Worm (Caenorhabditis elegans): Measurements from ENCODE around the gene frpr-1.

DNA sequence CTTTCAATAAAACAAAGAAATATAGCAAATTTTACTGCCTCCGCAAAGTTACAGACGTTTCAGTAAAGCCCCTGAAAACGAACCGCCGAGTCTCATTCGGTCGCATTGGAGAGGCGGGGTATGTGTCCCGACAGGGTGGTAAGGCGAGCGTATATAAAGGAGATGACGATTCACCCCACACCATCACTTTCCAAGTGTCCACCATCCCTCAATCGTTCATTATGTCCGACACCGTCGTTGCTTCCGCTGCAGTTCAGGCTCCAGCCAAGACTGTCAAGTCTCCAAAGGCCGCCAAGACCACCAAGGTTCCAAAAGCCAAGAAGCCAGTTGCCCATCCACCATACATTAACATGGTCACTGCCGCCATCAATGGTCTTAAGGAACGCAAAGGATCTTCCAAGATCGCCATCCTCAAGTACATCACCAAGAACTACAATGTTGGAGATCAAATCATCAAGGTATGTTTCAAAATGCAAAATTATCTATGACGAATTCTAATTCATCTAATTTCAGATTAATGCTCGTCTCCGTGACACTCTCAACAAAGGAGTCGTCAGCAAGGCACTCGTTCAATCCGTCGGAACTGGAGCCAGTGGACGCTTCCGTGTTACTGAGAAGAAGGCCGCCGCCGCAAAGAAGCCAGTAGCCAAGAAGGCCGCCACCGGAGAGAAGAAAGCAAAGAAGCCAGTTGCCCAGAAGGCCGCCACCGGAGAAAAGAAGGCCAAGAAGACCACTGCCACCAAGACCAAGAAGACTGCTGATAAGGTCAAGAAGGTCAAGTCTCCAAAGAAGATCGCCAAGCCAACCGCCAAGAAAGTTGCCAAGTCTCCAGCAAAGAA lies 29.8 kb upstream of the frpr-1 start, which contains the start of gene hil-3:
- TF ChIP-seq egl-27 (tag; optimal IDR thresholded peaks at IDR 0.05): no peak
- no peak for TF ChIP-seq lin-39 (tag; optimal IDR thresholded peaks at IDR 0.05)
- no peak for TF ChIP-seq mab-5 (tag; optimal IDR thresholded peaks at IDR 0.05)

Measured in whole organism, L2 larva.